Worm (Caenorhabditis elegans): ENCODE measurements around the gene str-3.

DNA sequence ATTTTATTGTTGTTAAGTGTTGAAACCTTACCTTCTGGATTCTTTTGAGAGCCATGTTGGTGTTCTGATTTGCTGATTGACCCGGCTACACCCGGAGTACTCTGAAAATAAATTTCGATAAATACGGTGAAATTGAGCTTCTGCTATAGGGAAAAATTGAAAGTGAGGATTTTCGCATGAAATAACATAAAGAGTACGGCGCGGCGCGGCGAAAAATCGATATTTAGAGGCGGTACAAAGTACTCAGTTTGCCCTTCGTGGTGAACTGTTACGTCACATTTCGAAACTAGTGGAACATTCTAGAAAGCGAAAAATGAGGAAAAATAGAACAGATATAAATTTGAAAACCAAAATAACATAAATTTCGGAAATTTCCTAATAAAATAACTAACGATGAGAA, 18.0 kb downstream of the str-3 start, which contains the start of gene let-70:
- TF ChIP-seq cog-1 (tag; optimal IDR thresholded peaks at IDR 0.05) (no peak), ztf-23 (GFP tag; IDR thresholded peaks at IDR 0.05) (no peak), flt-1 (GFP tag; IDR thresholded peaks at IDR 0.05) (no peak), ztf-29 (GFP tag; IDR thresholded peaks at IDR 0.05) (no peak), klf-2 (GFP tag; conservative IDR thresholded peaks at IDR 0.05) (no peak), tab-1 (GFP tag; IDR thresholded peaks at IDR 0.05) (no peak)
